Worm (Caenorhabditis elegans) whole organism, mixed stage, embryonic: ENCODE measurements around the gene T13F2.2.

Source experiments
- blmp-1 ChIP-seq: fragments of 150-350 bp; optimal IDR thresholded peaks from 2 replicates; lab custom pipeline; 2014; ENCODE audit warnings: missing biosample characterization, missing genetic modification characterization
- hlh-1 ChIP-seq: fragments of 150-350 bp; optimal IDR thresholded peaks from 2 replicates; lab custom pipeline; 2014; ENCODE audit warnings: missing biosample characterization, missing genetic modification reagents, missing genetic modification characterization
- mab-5 ChIP-seq: fragments of 150-350 bp; optimal IDR thresholded peaks from 2 replicates; lab custom pipeline; 2014; ENCODE audit warnings: missing biosample characterization, missing genetic modification characterization
- mls-2 ChIP-seq: sonication (generic microtip); optimal IDR thresholded peaks from 2 replicates; lab custom pipeline; 2016; ENCODE audit warnings: mild to moderate bottlenecking, missing genetic modification characterization, moderate library complexity, missing compliant biosample characterization
- nhr-12 ChIP-seq: fragments of 150-350 bp; optimal IDR thresholded peaks from 2 replicates; lab custom pipeline; 2014; ENCODE audit warnings: missing biosample characterization, missing genetic modification characterization
- nhr-237 ChIP-seq: fragments of 150-350 bp; optimal IDR thresholded peaks from 2 replicates; lab custom pipeline; 2014; ENCODE audit warnings: missing biosample characterization, missing genetic modification characterization
- sptf-1 ChIP-seq: sonication (generic microtip); optimal IDR thresholded peaks from 2 replicates; lab custom pipeline; 2017; ENCODE audit warnings: mild to moderate bottlenecking, missing genetic modification characterization, moderate library complexity, missing compliant biosample characterization
- unc-39 ChIP-seq: fragments of 150-350 bp; optimal IDR thresholded peaks from 2 replicates; lab custom pipeline; 2014; ENCODE audit warnings: missing biosample characterization, missing genetic modification characterization
- ztf-11 ChIP-seq: fragments of 150-350 bp; optimal IDR thresholded peaks from 2 replicates; lab custom pipeline; 2014; ENCODE audit warnings: missing biosample characterization, missing genetic modification characterization

- TF ChIP-seq unc-39 (tag; lab: Kevin White, UChicago): no peak
- TF ChIP-seq blmp-1: no peak
- no peak for TF ChIP-seq nhr-12 (tag; lab: Kevin White, UChicago)
- TF ChIP-seq mab-5 (tag; lab: Kevin White, UChicago): no peak
- no peak for TF ChIP-seq nhr-237
- TF ChIP-seq hlh-1 (tag; lab: Kevin White, UChicago): no peak
- TF ChIP-seq ztf-11 (tag; lab: Kevin White, UChicago): no peak
- TF ChIP-seq sptf-1 (tag; lab: Kevin White, UChicago): no peak
- no peak for TF ChIP-seq mls-2 (tag; lab: Kevin White, UChicago)
These were observed at the start of gene T13F2.2 for ce11 chrIV:9797304-9798003.
